Fruit fly (Drosophila melanogaster) Kc167 (cell line): ENCODE measurements around the gene CG17928.

Experiments used
- Myc ChIP-seq: fragments of >200 bp; optimal IDR thresholded peaks from 2 replicates; lab custom pipeline; 2017; ENCODE audit warnings: missing external identifiers
- Sin3A ChIP-seq: fragments of >200 bp; optimal IDR thresholded peaks from 2 replicates; lab custom pipeline; 2018; ENCODE audit warnings: missing external identifiers
- h ChIP-seq: fragments of >200 bp; optimal IDR thresholded peaks from 3 replicates; lab custom pipeline; 2018; ENCODE audit warnings: missing external identifiers
- ttk ChIP-seq: sonication (Bioruptor generic); optimal IDR thresholded peaks from 2 replicates; lab custom pipeline; 2017; ENCODE audit warnings: missing external identifiers

DNA sequence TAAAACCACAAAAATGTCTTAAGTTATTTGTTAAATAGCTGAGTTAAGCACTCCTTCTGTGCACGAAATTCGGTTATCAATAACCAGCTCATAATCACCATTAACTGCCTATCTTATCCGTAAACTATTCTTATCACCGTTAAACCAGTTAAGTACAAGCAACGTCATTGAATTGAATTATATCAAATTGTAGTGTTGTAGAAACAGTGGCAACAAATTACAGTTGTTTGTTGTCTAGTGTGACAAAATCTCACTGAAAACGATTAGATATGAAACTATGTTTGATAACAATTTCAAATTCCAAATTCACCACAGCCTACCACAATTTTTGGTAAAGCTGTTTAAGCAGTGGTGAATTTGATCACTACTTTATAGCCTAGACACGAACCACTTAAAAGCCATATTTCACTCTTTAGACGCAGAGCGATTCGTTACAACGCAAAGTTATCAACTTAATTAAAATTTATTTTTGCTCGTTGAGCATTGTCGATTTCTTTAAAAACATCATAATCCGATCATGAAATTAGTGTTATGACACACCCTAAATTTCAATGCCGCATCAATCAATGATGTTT lies 10.3 kb downstream of the CG17928 start:
- TF ChIP-seq Sin3A = no peak
- no peak for TF ChIP-seq Myc
- no peak for TF ChIP-seq h (lab: Kevin White, UChicago)
- no peak for TF ChIP-seq ttk (lab: Kevin White, UChicago)
